Worm (Caenorhabditis elegans) whole organism, young adult: ENCODE results near the gene Y4C6B.4.

Experiments used
- F10E7.11 ChIP-seq: sonication (generic microtip); optimal IDR thresholded peaks from 2 replicates; lab custom pipeline; 2017; ENCODE audit warnings: mild to moderate bottlenecking, missing genetic modification characterization, moderate library complexity, missing compliant biosample characterization
- F39B2.1 ChIP-seq: fragments of 200-800 bp; sonication (Bioruptor generic); IDR thresholded peaks from 2 replicates; pipeline ENCODE4 v1.3.6; 2022; ENCODE audit warnings: missing genetic modification reagents, missing genetic modification characterization, missing compliant biosample characterization
- hmg-1.2 ChIP-seq: fragments of 200-800 bp; sonication (Bioruptor generic); IDR thresholded peaks from 2 replicates; pipeline ENCODE4 v1.3.6; 2022; ENCODE audit warnings: missing genetic modification reagents, missing genetic modification characterization, missing compliant biosample characterization
- lin-40 ChIP-seq: sonication (generic microtip); optimal IDR thresholded peaks from 2 replicates; lab custom pipeline; 2016; ENCODE audit warnings: missing genetic modification characterization, mild to moderate bottlenecking, missing compliant biosample characterization, missing genotype, missing genetic modification reagents
- nfya-1 ChIP-seq: sonication (generic microtip); optimal IDR thresholded peaks from 2 replicates; lab custom pipeline; 2017; ENCODE audit warnings: antibody characterized with exemption, missing compliant biosample characterization, missing genetic modification characterization, borderline replicate concordance; ENCODE audit not compliant: insufficient read depth
- nhr-179 ChIP-seq: sonication (generic microtip); optimal IDR thresholded peaks from 2 replicates; lab custom pipeline; 2016; ENCODE audit warnings: mild to moderate bottlenecking, missing genetic modification characterization, missing compliant biosample characterization
- pha-4 ChIP-seq: fragments of 150-350 bp; sonication (generic microtip); optimal IDR thresholded peaks from 2 replicates; lab custom pipeline; 2014; ENCODE audit warnings: missing biosample characterization, missing genetic modification reagents, missing genetic modification characterization
- unc-62 ChIP-seq: fragments of 150-350 bp; optimal IDR thresholded peaks from 2 replicates; lab custom pipeline; 2014; ENCODE audit warnings: missing biosample characterization, missing genetic modification reagents, missing genetic modification characterization

DNA sequence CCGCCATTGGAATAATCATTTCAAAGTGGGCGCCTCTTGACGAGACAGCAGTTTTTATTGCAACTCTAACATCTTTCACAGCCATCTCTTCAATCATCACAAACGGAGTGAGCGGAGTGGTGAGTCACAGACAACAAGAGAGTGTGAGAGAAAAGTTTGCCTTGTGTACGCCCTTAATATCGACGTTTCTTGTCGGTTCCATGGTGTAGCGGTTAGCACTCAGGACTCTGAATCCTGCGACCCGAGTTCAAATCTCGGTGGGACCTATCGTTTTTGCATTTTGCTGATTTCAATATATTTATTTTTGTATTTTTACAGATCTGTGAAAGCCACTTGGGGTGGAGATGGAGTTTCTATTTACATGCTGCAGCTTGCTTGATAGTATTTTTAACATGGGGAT, 8.3 kb downstream of the Y4C6B.4 start:
- no peak for TF ChIP-seq pha-4 (tag; lab: Kevin White, UChicago)
- TF ChIP-seq nfya-1 (tag; lab: Kevin White, UChicago), result no peak
- no peak for TF ChIP-seq unc-62 (GFP tag; lab: Kevin White, UChicago)
- TF ChIP-seq nhr-179 (tag; lab: Kevin White, UChicago), result no peak
- TF ChIP-seq F39B2.1 (GFP tag; lab: Robert Waterston, UW), result no peak
- peak; percentile 43 for TF ChIP-seq lin-40 (tag; lab: Kevin White, UChicago)
- no peak for TF ChIP-seq F10E7.11 (tag; lab: Kevin White, UChicago)
- peak; percentile 60 for TF ChIP-seq hmg-1.2 (GFP tag; lab: Robert Waterston, UW)
